Worm (Caenorhabditis elegans) whole organism, young adult: Measurements from ENCODE around the gene mars-1.

ENCODE experiments used
- B0019.2 ChIP-seq: fragments of 200-800 bp; sonication (Bioruptor generic); conservative IDR thresholded peaks from 2 replicates; pipeline ENCODE4 v1.3.6; 2022; ENCODE audit warnings: missing genetic modification reagents, missing genetic modification characterization, missing compliant biosample characterization
- B0336.3 ChIP-seq: fragments of 200-800 bp; sonication (Bioruptor generic); IDR thresholded peaks from 2 replicates; pipeline ENCODE4 v1.3.6; 2022; ENCODE audit warnings: missing genetic modification characterization, missing compliant biosample characterization
- C06A6.2 ChIP-seq: fragments of 200-800 bp; sonication (Bioruptor generic); conservative IDR thresholded peaks from 2 replicates; pipeline ENCODE4 v1.3.6; 2022; ENCODE audit warnings: missing genetic modification characterization, missing compliant biosample characterization
- F10E7.11 ChIP-seq: sonication (generic microtip); optimal IDR thresholded peaks from 2 replicates; lab custom pipeline; 2017; ENCODE audit warnings: mild to moderate bottlenecking, missing genetic modification characterization, moderate library complexity, missing compliant biosample characterization
- F37B4.10 ChIP-seq: fragments of 200-800 bp; sonication (Bioruptor generic); IDR thresholded peaks from 2 replicates; pipeline ENCODE4 v1.3.6; 2022; ENCODE audit warnings: missing genetic modification characterization, missing compliant biosample characterization
- F49E8.2 ChIP-seq: sonication (generic microtip); optimal IDR thresholded peaks from 3 replicates; lab custom pipeline; 2017; ENCODE audit warnings: missing genetic modification characterization, mild to moderate bottlenecking, missing compliant biosample characterization, antibody characterized with exemption, moderate library complexity; ENCODE audit not compliant: insufficient read depth
- F52B5.7 ChIP-seq: sonication (generic microtip); optimal IDR thresholded peaks from 2 replicates; lab custom pipeline; 2016; ENCODE audit warnings: mild to moderate bottlenecking, missing genetic modification characterization, missing compliant biosample characterization
- F55B11.4 ChIP-seq: sonication (generic microtip); optimal IDR thresholded peaks from 2 replicates; lab custom pipeline; 2016; ENCODE audit warnings: missing compliant biosample characterization, missing genetic modification characterization, borderline replicate concordance; ENCODE audit not compliant: insufficient read depth
- T07F8.4 ChIP-seq: sonication (generic microtip); optimal IDR thresholded peaks from 2 replicates; lab custom pipeline; 2016; ENCODE audit warnings: mild to moderate bottlenecking, missing genetic modification characterization, moderate library complexity, missing compliant biosample characterization
- ama-1 ChIP-seq, 3 experiments: fragments of 150-350 bp in 1 of 3; sonication (generic microtip) in 2 of 3; optimal IDR thresholded peaks; 2 replicates each; lab custom pipeline; 2014 to 2018; ENCODE audit warnings: missing biosample characterization in 2 of 3, missing genetic modification characterization in 2 of 3, missing genetic modification reagents in 2 of 3
- athp-1 ChIP-seq: sonication (generic microtip); optimal IDR thresholded peaks from 2 replicates; lab custom pipeline; 2017; ENCODE audit warnings: mild to moderate bottlenecking, missing genetic modification characterization, missing compliant biosample characterization
- attf-5 ChIP-seq: fragments of 200-800 bp; sonication (Bioruptor generic); optimal IDR thresholded peaks from 2 replicates; lab custom pipeline; 2018; ENCODE audit warnings: mild to moderate bottlenecking, missing genetic modification characterization, missing compliant biosample characterization
- bed-1 ChIP-seq: fragments of 200-800 bp; sonication (Bioruptor generic); IDR thresholded peaks from 2 replicates; pipeline ENCODE4 v1.3.6; 2022; ENCODE audit warnings: missing genetic modification reagents, missing genetic modification characterization, missing compliant biosample characterization
- bed-2 ChIP-seq: fragments of 200-800 bp; sonication (Bioruptor generic); IDR thresholded peaks from 2 replicates; pipeline ENCODE4 v1.3.6; 2022; ENCODE audit warnings: missing genetic modification reagents, missing genetic modification characterization, missing compliant biosample characterization
- ccch-3 ChIP-seq: fragments of 200-800 bp; sonication (Bioruptor generic); optimal IDR thresholded peaks from 2 replicates; lab custom pipeline; 2018; ENCODE audit warnings: mild to moderate bottlenecking, missing genetic modification characterization, missing compliant biosample characterization
- cebp-1 ChIP-seq, 2 experiments: fragments of 200-800 bp in 1 of 2; sonication (Bioruptor generic) in 1 of 2; sonication (generic microtip) in 1 of 2; IDR thresholded peaks in 1 of 2; optimal IDR thresholded peaks in 1 of 2; 2 replicates each; pipeline versions ENCODE4 v1.3.6 to Lab custom; 2017 to 2022; ENCODE audit warnings: missing compliant biosample characterization in 2 of 2, missing genetic modification characterization in 2 of 2, mild to moderate bottlenecking in 1 of 2, missing genetic modification reagents in 1 of 2, moderate library complexity in 1 of 2
- ceh-27 ChIP-seq: fragments of 200-800 bp; sonication (Bioruptor generic); optimal IDR thresholded peaks from 2 replicates; lab custom pipeline; 2018; ENCODE audit warnings: mild to moderate bottlenecking, missing genetic modification characterization, moderate library complexity, missing compliant biosample characterization
- ceh-79 ChIP-seq: sonication (generic microtip); optimal IDR thresholded peaks from 2 replicates; lab custom pipeline; 2017; ENCODE audit warnings: mild to moderate bottlenecking, missing genetic modification characterization, missing compliant biosample characterization
- chd-7 ChIP-seq: sonication (generic microtip); optimal IDR thresholded peaks from 2 replicates; lab custom pipeline; 2016; ENCODE audit warnings: mild to moderate bottlenecking, missing genetic modification characterization, moderate library complexity, missing compliant biosample characterization
- die-1 ChIP-seq: sonication (generic microtip); optimal IDR thresholded peaks from 2 replicates; lab custom pipeline; 2016; ENCODE audit warnings: missing genotype, mild to moderate bottlenecking, missing genetic modification characterization, missing compliant biosample characterization
- ekl-4 ChIP-seq: fragments of 200-800 bp; sonication (Bioruptor generic); IDR thresholded peaks from 2 replicates; pipeline ENCODE4 v1.3.6; 2022; ENCODE audit warnings: missing genetic modification reagents, missing genetic modification characterization, missing compliant biosample characterization
- gei-17 ChIP-seq: fragments of 200-800 bp; sonication (Bioruptor generic); optimal IDR thresholded peaks from 2 replicates; lab custom pipeline; 2018; ENCODE audit warnings: mild to moderate bottlenecking, missing genetic modification characterization, missing compliant biosample characterization
- him-1 ChIP-seq: sonication (generic microtip); optimal IDR thresholded peaks from 2 replicates; lab custom pipeline; 2016; ENCODE audit warnings: missing genotype, missing genetic modification reagents, missing genetic modification characterization, missing compliant biosample characterization
- hlh-12 ChIP-seq: sonication (generic microtip); optimal IDR thresholded peaks from 2 replicates; lab custom pipeline; 2016; ENCODE audit warnings: missing genetic modification characterization, missing compliant biosample characterization
- hlh-26 ChIP-seq: fragments of 200-800 bp; sonication (Bioruptor generic); conservative IDR thresholded peaks from 2 replicates; pipeline ENCODE4 v1.3.6; 2022; ENCODE audit warnings: missing genetic modification reagents, missing genetic modification characterization, missing compliant biosample characterization
- hmg-20 ChIP-seq: fragments of 200-800 bp; sonication (Bioruptor generic); IDR thresholded peaks from 2 replicates; pipeline ENCODE4 v1.3.6; 2022; ENCODE audit warnings: missing genetic modification reagents, missing genetic modification characterization, missing compliant biosample characterization
- hrde-1 ChIP-seq: sonication (generic microtip); optimal IDR thresholded peaks from 2 replicates; lab custom pipeline; 2016; ENCODE audit warnings: missing genetic modification characterization, mild to moderate bottlenecking, missing compliant biosample characterization, moderate library complexity, missing genotype, missing genetic modification reagents, borderline replicate concordance
- lin-40 ChIP-seq: sonication (generic microtip); optimal IDR thresholded peaks from 2 replicates; lab custom pipeline; 2016; ENCODE audit warnings: missing genetic modification characterization, mild to moderate bottlenecking, missing compliant biosample characterization, missing genotype, missing genetic modification reagents
- lsl-1 ChIP-seq: fragments of 200-800 bp; sonication (Bioruptor generic); optimal IDR thresholded peaks from 2 replicates; lab custom pipeline; 2018; ENCODE audit warnings: mild to moderate bottlenecking, missing genetic modification characterization, moderate library complexity, missing compliant biosample characterization
- lsy-27 ChIP-seq: sonication (generic microtip); optimal IDR thresholded peaks from 2 replicates; lab custom pipeline; 2017; ENCODE audit warnings: missing genetic modification characterization, mild to moderate bottlenecking, missing compliant biosample characterization, antibody characterized with exemption, missing genotype, borderline replicate concordance; ENCODE audit not compliant: insufficient read depth
- madf-10 ChIP-seq: sonication (generic microtip); optimal IDR thresholded peaks from 2 replicates; lab custom pipeline; 2016; ENCODE audit warnings: mild to moderate bottlenecking, missing genetic modification characterization, missing compliant biosample characterization
- madf-3 ChIP-seq: fragments of 200-800 bp; sonication (Bioruptor generic); IDR thresholded peaks from 2 replicates; pipeline ENCODE4 v1.3.6; 2022; ENCODE audit warnings: missing genetic modification reagents, missing genetic modification characterization, missing compliant biosample characterization
- repo-1 ChIP-seq: sonication (generic microtip); optimal IDR thresholded peaks from 2 replicates; lab custom pipeline; 2017; ENCODE audit warnings: mild to moderate bottlenecking, missing genetic modification characterization, missing compliant biosample characterization
- sdz-38 ChIP-seq: sonication (generic microtip); optimal IDR thresholded peaks from 2 replicates; lab custom pipeline; 2016; ENCODE audit warnings: missing genotype, missing genetic modification characterization, missing compliant biosample characterization
- sea-2 ChIP-seq: fragments of 200-800 bp; sonication (Bioruptor generic); IDR thresholded peaks from 2 replicates; pipeline ENCODE4 v1.3.6; 2022; ENCODE audit warnings: missing genetic modification characterization, missing compliant biosample characterization
- snpc-1.1 ChIP-seq: sonication (generic microtip); optimal IDR thresholded peaks from 2 replicates; lab custom pipeline; 2017; ENCODE audit warnings: missing genetic modification characterization, mild to moderate bottlenecking, missing compliant biosample characterization, antibody characterized with exemption, moderate library complexity, missing genotype, missing genetic modification reagents; ENCODE audit not compliant: insufficient read depth
- snpc-1.3 ChIP-seq: sonication (generic microtip); optimal IDR thresholded peaks from 2 replicates; lab custom pipeline; 2017; ENCODE audit warnings: missing genetic modification characterization, mild to moderate bottlenecking, missing compliant biosample characterization, antibody characterized with exemption, moderate library complexity, missing genotype, missing genetic modification reagents; ENCODE audit not compliant: insufficient read depth
- snpc-3.4 ChIP-seq: sonication (generic microtip); optimal IDR thresholded peaks from 2 replicates; lab custom pipeline; 2017; ENCODE audit warnings: missing genetic modification characterization, mild to moderate bottlenecking, missing compliant biosample characterization, antibody characterized with exemption, moderate library complexity, missing genotype, missing genetic modification reagents
- sptf-2 ChIP-seq: fragments of 200-800 bp; sonication (Bioruptor generic); optimal IDR thresholded peaks from 2 replicates; lab custom pipeline; 2018; ENCODE audit warnings: mild to moderate bottlenecking, missing genetic modification characterization, missing compliant biosample characterization
- tlf-1 ChIP-seq: fragments of 200-800 bp; sonication (Bioruptor generic); optimal IDR thresholded peaks from 2 replicates; lab custom pipeline; 2018; ENCODE audit warnings: mild to moderate bottlenecking, missing genetic modification characterization, missing compliant biosample characterization
- unc-130 ChIP-seq: sonication (generic microtip); optimal IDR thresholded peaks from 2 replicates; lab custom pipeline; 2016; ENCODE audit warnings: missing genetic modification reagents, missing genetic modification characterization, missing compliant biosample characterization
- unc-62 ChIP-seq: fragments of 150-350 bp; optimal IDR thresholded peaks from 2 replicates; lab custom pipeline; 2014; ENCODE audit warnings: missing biosample characterization, missing genetic modification reagents, missing genetic modification characterization
- zfh-2 ChIP-seq: fragments of 200-800 bp; sonication (Bioruptor generic); conservative IDR thresholded peaks from 2 replicates; pipeline ENCODE4 v1.3.6; 2022; ENCODE audit warnings: missing genetic modification reagents, missing genetic modification characterization, missing compliant biosample characterization
- ztf-22 ChIP-seq: fragments of 200-800 bp; sonication (Bioruptor generic); optimal IDR thresholded peaks from 2 replicates; lab custom pipeline; 2018; ENCODE audit warnings: mild to moderate bottlenecking, missing genetic modification characterization, moderate library complexity, missing compliant biosample characterization
- ztf-26 ChIP-seq: sonication (generic microtip); optimal IDR thresholded peaks from 2 replicates; lab custom pipeline; 2017; ENCODE audit warnings: missing genetic modification characterization, missing compliant biosample characterization
- ztf-3 ChIP-seq: fragments of 200-800 bp; sonication (Bioruptor generic); optimal IDR thresholded peaks from 2 replicates; lab custom pipeline; 2018; ENCODE audit warnings: mild to moderate bottlenecking, missing genetic modification characterization, missing compliant biosample characterization

The mars-1 gene

DNA sequence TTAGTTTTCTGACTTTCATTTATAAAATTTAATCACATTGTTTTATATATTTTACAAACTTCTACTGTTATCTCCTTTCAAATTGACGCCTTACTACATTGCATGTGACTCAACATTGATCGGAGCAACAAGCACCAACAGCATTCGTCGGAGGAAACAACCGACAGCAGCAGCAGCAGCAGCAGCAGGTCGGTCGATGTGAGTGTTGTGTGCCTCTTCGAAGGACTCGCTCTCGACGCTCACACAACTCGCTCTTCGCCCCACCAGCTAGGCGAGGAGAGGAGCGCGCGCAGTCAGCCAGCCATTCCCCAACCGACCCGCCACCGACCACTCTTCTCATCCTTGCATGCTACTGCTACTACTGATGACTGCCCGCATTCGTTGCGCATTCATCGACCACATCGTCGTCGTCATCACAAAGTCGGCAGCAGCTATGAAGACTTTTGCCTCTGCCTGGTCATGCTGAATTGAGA, 51.3 kb downstream of the mars-1 start, which contains the start of gene F12F6.1 (continued):
- TF ChIP-seq chd-7 (tag; lab: Kevin White, UChicago) (no peak), athp-1 (tag; lab: Kevin White, UChicago) (no peak), him-1 (tag; lab: Kevin White, UChicago) (no peak), bed-2 (GFP tag; lab: Robert Waterston, UW) (no peak), F10E7.11 (no peak), F55B11.4 (tag; lab: Kevin White, UChicago) (no peak), lsy-27 (no peak), hmg-20 (GFP tag; lab: Robert Waterston, UW) (0 out of 2 replicates have a peak, but pooled peaks have one; percentile 36), unc-62 (no peak), unc-130 (GFP tag; lab: Kevin White, UChicago) (no peak), ztf-22 (no peak), ama-1 (optimal IDR thresholded peaks at IDR 0.05; lab: Kevin White, UChicago) (no peak), ama-1 (GFP tag; optimal IDR thresholded peaks at IDR 0.05; lab: Kevin White, UChicago) (no peak), lin-40 (tag; lab: Kevin White, UChicago) (no peak), cebp-1 (GFP tag; IDR thresholded peaks at IDR 0.05; lab: Robert Waterston, UW) (no peak), cebp-1 (tag; optimal IDR thresholded peaks at IDR 0.05; lab: Kevin White, UChicago) (peak; percentile 5), tlf-1 (GFP tag; lab: Kevin White, UChicago) (no peak), repo-1 (tag; lab: Kevin White, UChicago) (no peak), T07F8.4 (no peak), snpc-1.1 (tag; lab: Kevin White, UChicago) (no peak), ekl-4 (GFP tag; lab: Robert Waterston, UW) (0 out of 2 replicates have a peak, but pooled peaks have one; percentile 16), ceh-27 (GFP tag; lab: Kevin White, UChicago) (no peak), ceh-79 (tag; lab: Kevin White, UChicago) (no peak), ztf-26 (no peak), hrde-1 (no peak), bed-1 (GFP tag; lab: Robert Waterston, UW) (0 out of 2 replicates have a peak, but pooled peaks have one; percentile 57), F49E8.2 (tag; lab: Kevin White, UChicago) (no peak), hlh-26 (GFP tag; lab: Robert Waterston, UW) (no peak), madf-10 (tag; lab: Kevin White, UChicago) (no peak), sdz-38 (no peak), sea-2 (GFP tag; lab: Robert Waterston, UW) (0 out of 2 replicates have a peak, but pooled peaks have one; percentile 33), C06A6.2 (GFP tag; lab: Robert Waterston, UW) (no peak), ztf-3 (GFP tag; lab: Kevin White, UChicago) (no peak), hlh-12 (tag; lab: Kevin White, UChicago) (no peak), die-1 (tag; lab: Kevin White, UChicago) (no peak), attf-5 (GFP tag; lab: Kevin White, UChicago) (no peak), zfh-2 (GFP tag; lab: Robert Waterston, UW) (peak; percentile 96), sptf-2 (no peak), B0336.3 (GFP tag; lab: Robert Waterston, UW) (no peak), madf-3 (0 out of 2 replicates have a peak, but pooled peaks have one; percentile 60), snpc-3.4 (tag; lab: Kevin White, UChicago) (no peak), lsl-1 (GFP tag; lab: Kevin White, UChicago) (no peak), F52B5.7 (tag; lab: Kevin White, UChicago) (peak; percentile 61), ccch-3 (GFP tag; lab: Kevin White, UChicago) (no peak), B0019.2 (GFP tag; lab: Robert Waterston, UW) (0 out of 2 replicates have a peak, but pooled peaks have one; percentile 9), gei-17 (no peak), snpc-1.3 (tag; lab: Kevin White, UChicago) (no peak), F37B4.10 (GFP tag; lab: Robert Waterston, UW) (0 out of 2 replicates have a peak, but pooled peaks have one; percentile 16)
